Fruit fly (Drosophila melanogaster) whole organism, pupa: Measurements from ENCODE around the gene CG17294.

ENCODE experiments used
- CG10348 ChIP-seq: fragments of 200-800 bp; sonication (Bioruptor generic); IDR thresholded peaks from 2 replicates; pipeline ENCODE4 v1.3.6; 2022; ENCODE audit warnings: missing biosample characterization, missing genetic modification characterization
- CG12605 ChIP-seq: fragments of 200-800 bp; sonication (Bioruptor generic); IDR thresholded peaks from 2 replicates; pipeline ENCODE4 v1.3.6; 2022; ENCODE audit warnings: missing biosample characterization, missing genetic modification characterization
- CG13204 ChIP-seq: fragments of 200-800 bp; sonication (Bioruptor generic); optimal IDR thresholded peaks from 2 replicates; lab custom pipeline; 2018; ENCODE audit warnings: missing biosample characterization, mild to moderate bottlenecking, missing genetic modification characterization, moderate library complexity
- CG17806 ChIP-seq: fragments of 200-800 bp; sonication (Bioruptor generic); optimal IDR thresholded peaks from 2 replicates; lab custom pipeline; 2018; ENCODE audit warnings: missing biosample characterization, mild to moderate bottlenecking, missing genetic modification characterization, moderate library complexity
- CG32121 ChIP-seq: fragments of 200-800 bp; sonication (Bioruptor generic); IDR thresholded peaks from 2 replicates; pipeline ENCODE4 v1.3.6; 2022; ENCODE audit warnings: missing biosample characterization, missing genetic modification characterization
- CG34367 ChIP-seq: fragments of 200-800 bp; sonication (Bioruptor generic); optimal IDR thresholded peaks from 2 replicates; lab custom pipeline; 2018; ENCODE audit warnings: missing biosample characterization, mild to moderate bottlenecking, missing genetic modification characterization
- CG4496 ChIP-seq: fragments of 200-800 bp; sonication (Bioruptor generic); IDR thresholded peaks from 3 replicates; pipeline ENCODE4 v1.3.6; 2022; ENCODE audit warnings: missing biosample characterization, missing genetic modification characterization
- CG8301 ChIP-seq: fragments of 200-800 bp; sonication (Bioruptor generic); optimal IDR thresholded peaks from 2 replicates; lab custom pipeline; 2018; ENCODE audit warnings: missing biosample characterization, mild to moderate bottlenecking, missing genetic modification characterization
- CG9948 ChIP-seq: fragments of 200-800 bp; sonication (Bioruptor generic); optimal IDR thresholded peaks from 2 replicates; lab custom pipeline; 2018; ENCODE audit warnings: missing biosample characterization, mild to moderate bottlenecking, missing genetic modification characterization, moderate library complexity
- Ets98B ChIP-seq: fragments of 200-800 bp; sonication (Bioruptor generic); IDR thresholded peaks from 2 replicates; pipeline ENCODE4 v1.3.6; 2022; ENCODE audit warnings: missing biosample characterization, missing genetic modification characterization
- Pif1A ChIP-seq: fragments of 200-800 bp; sonication (Bioruptor generic); optimal IDR thresholded peaks from 3 replicates; lab custom pipeline; 2016; ENCODE audit warnings: missing biosample characterization, missing genetic modification characterization
- gl ChIP-seq: fragments of 200-800 bp; sonication (Bioruptor generic); optimal IDR thresholded peaks from 2 replicates; lab custom pipeline; 2018; ENCODE audit warnings: missing biosample characterization, mild to moderate bottlenecking, missing genetic modification characterization

DNA sequence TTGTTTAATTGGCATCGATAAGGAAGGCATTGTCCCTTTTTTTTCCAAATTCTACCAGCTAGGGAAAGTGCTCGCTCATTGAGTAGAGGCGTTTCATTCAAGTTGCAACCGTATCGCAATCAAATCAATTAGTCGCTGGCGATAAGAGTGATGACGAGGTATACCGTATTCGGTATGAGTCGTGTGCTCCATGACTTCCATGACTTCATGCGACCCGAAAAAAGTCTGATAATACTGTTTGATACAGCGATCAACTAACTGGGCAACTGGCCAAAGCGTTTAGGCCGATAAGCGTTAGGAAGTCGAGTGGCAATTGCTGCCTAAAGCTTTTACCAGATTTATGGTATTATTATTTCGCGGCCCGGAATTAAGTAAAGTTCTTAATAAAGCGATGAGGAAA lies 32.3 kb upstream of the CG17294 start:
- TF ChIP-seq CG32121 (GFP tag; lab: Robert Waterston, UW) (no peak), CG13204 (GFP tag; lab: Kevin White, UChicago) (no peak), CG34367 (tag; lab: Kevin White, UChicago) (no peak), CG4496 (GFP tag; lab: Robert Waterston, UW) (no peak), gl (tag; lab: Kevin White, UChicago) (no peak), CG8301 (tag; lab: Kevin White, UChicago) (no peak), CG17806 (tag; lab: Kevin White, UChicago) (no peak), CG9948 (tag; lab: Kevin White, UChicago) (no peak), CG12605 (GFP tag; lab: Robert Waterston, UW) (no peak), Ets98B (no peak), CG10348 (GFP tag; lab: Robert Waterston, UW) (no peak), Pif1A (GFP tag; lab: Kevin White, UChicago) (no peak)
